Fruit fly (Drosophila melanogaster) whole organism, embryonic: Measurements from ENCODE around the gene CG5850.

Experiments used
- Abd-B ChIP-seq: fragments of 200-800 bp; sonication (Bioruptor generic); optimal IDR thresholded peaks from 2 replicates; lab custom pipeline; 2018; ENCODE audit warnings: missing biosample characterization, mild to moderate bottlenecking, missing genetic modification characterization, moderate library complexity
- CG11696 ChIP-seq: fragments of 200-800 bp; sonication (Bioruptor generic); IDR thresholded peaks from 2 replicates; pipeline ENCODE4 v1.3.6; 2022; ENCODE audit warnings: missing biosample characterization, missing genetic modification characterization
- CG11723 ChIP-seq: fragments of 200-800 bp; sonication (Bioruptor generic); optimal IDR thresholded peaks from 2 replicates; lab custom pipeline; 2017; ENCODE audit warnings: missing biosample characterization, mild to moderate bottlenecking, missing genetic modification characterization
- CG12236 ChIP-seq: fragments of 200-800 bp; sonication (Bioruptor generic); optimal IDR thresholded peaks from 2 replicates; lab custom pipeline; 2016; ENCODE audit warnings: missing biosample characterization, missing genetic modification characterization
- CG13123 ChIP-seq: fragments of 200-800 bp; sonication (Bioruptor generic); optimal IDR thresholded peaks from 2 replicates; lab custom pipeline; 2016; ENCODE audit warnings: missing biosample characterization, missing genetic modification characterization
- CG15601 ChIP-seq: fragments of 200-800 bp; sonication (Bioruptor generic); optimal IDR thresholded peaks from 3 replicates; lab custom pipeline; 2019; ENCODE audit warnings: missing biosample characterization, mild to moderate bottlenecking, missing genetic modification characterization, moderate library complexity
- CG17328 ChIP-seq: fragments of 200-800 bp; sonication (Bioruptor generic); IDR thresholded peaks from 2 replicates; pipeline ENCODE4 v1.3.6; 2022; ENCODE audit warnings: missing biosample characterization, missing genetic modification characterization
- CG17385 ChIP-seq: fragments of 200-800 bp; sonication (Bioruptor generic); optimal IDR thresholded peaks from 3 replicates; lab custom pipeline; 2018; ENCODE audit warnings: missing biosample characterization, mild to moderate bottlenecking, missing genetic modification characterization
- CG17829 ChIP-seq: fragments of 200-800 bp; optimal IDR thresholded peaks from 2 replicates; lab custom pipeline; 2019; ENCODE audit warnings: missing biosample characterization, mild to moderate bottlenecking, missing genetic modification characterization, moderate library complexity
- CG31365 ChIP-seq: fragments of 200-800 bp; sonication (Bioruptor generic); optimal IDR thresholded peaks from 2 replicates; lab custom pipeline; 2018; ENCODE audit warnings: missing biosample characterization, mild to moderate bottlenecking, missing genetic modification characterization
- CG34224 ChIP-seq: fragments of 200-800 bp; sonication (Bioruptor generic); IDR thresholded peaks from 3 replicates; pipeline ENCODE4 v1.3.6; 2022; ENCODE audit warnings: missing biosample characterization, missing genetic modification characterization; ENCODE audit not compliant: partially characterized antibody
- CG3847 ChIP-seq: fragments of 200-800 bp; sonication (Bioruptor generic); IDR thresholded peaks from 2 replicates; pipeline ENCODE4 v1.3.6; 2022; ENCODE audit warnings: missing biosample characterization, missing genetic modification characterization
- CG7745 ChIP-seq: fragments of 200-800 bp; sonication (Bioruptor generic); optimal IDR thresholded peaks from 2 replicates; lab custom pipeline; 2018; ENCODE audit warnings: missing biosample characterization, mild to moderate bottlenecking, missing genetic modification characterization, moderate library complexity
- CHES-1-like ChIP-seq: fragments of 200-800 bp; sonication (Bioruptor generic); optimal IDR thresholded peaks from 2 replicates; lab custom pipeline; 2016; ENCODE audit warnings: missing biosample characterization, missing genetic modification characterization
- CkIIα-i1 ChIP-seq: fragments of 200-800 bp; sonication (Bioruptor generic); IDR thresholded peaks from 2 replicates; pipeline ENCODE4 v1.3.6; 2022; ENCODE audit warnings: missing biosample characterization, missing genetic modification characterization
- D ChIP-seq, 2 experiments: fragments of 200-800 bp in 1 of 2; fragments of >200 bp in 1 of 2; sonication (Bioruptor generic) in 1 of 2; optimal IDR thresholded peaks; 2 replicates in 1 of 2; 3 replicates in 1 of 2; lab custom pipeline; 2017; ENCODE audit warnings: mild to moderate bottlenecking in 1 of 2, missing biosample characterization in 1 of 2, missing genetic modification characterization in 1 of 2, missing genetic modification reagents in 1 of 2
- Eip74EF ChIP-seq, 2 experiments: fragments of 200-800 bp in 1 of 2; fragments of >200 bp in 1 of 2; sonication (Bioruptor generic) in 1 of 2; optimal IDR thresholded peaks; 2 replicates each; lab custom pipeline; 2017 to 2019; ENCODE audit warnings: missing biosample characterization in 2 of 2, missing genetic modification characterization in 2 of 2, mild to moderate bottlenecking in 1 of 2, moderate library complexity in 1 of 2
- Ets97D ChIP-seq: fragments of 200-800 bp; sonication (Bioruptor generic); optimal IDR thresholded peaks from 3 replicates; lab custom pipeline; 2016; ENCODE audit warnings: missing biosample characterization, missing genetic modification characterization
- Gsc ChIP-seq: fragments of 200-800 bp; sonication (Bioruptor generic); IDR thresholded peaks from 2 replicates; pipeline ENCODE4 v1.3.6; 2022; ENCODE audit warnings: missing biosample characterization, missing genetic modification characterization
- Hr3 ChIP-seq: fragments of 200-800 bp; sonication (Bioruptor generic); optimal IDR thresholded peaks from 3 replicates; lab custom pipeline; 2016; ENCODE audit warnings: missing biosample characterization, missing genetic modification characterization
- MBD-R2 ChIP-seq: fragments of 200-800 bp; sonication (Bioruptor generic); IDR thresholded peaks from 2 replicates; pipeline ENCODE4 v1.3.6; 2022; ENCODE audit warnings: missing biosample characterization, missing genetic modification characterization
- Poxn ChIP-seq: fragments of 200-800 bp; sonication (Bioruptor generic); IDR thresholded peaks from 2 replicates; pipeline ENCODE4 v1.3.6; 2022; ENCODE audit warnings: missing biosample characterization, missing genetic modification characterization
- Ptx1 ChIP-seq: fragments of 200-800 bp; sonication (Bioruptor generic); IDR thresholded peaks from 2 replicates; pipeline ENCODE4 v1.3.6; 2022; ENCODE audit warnings: missing biosample characterization, missing genetic modification characterization
- Sin3A ChIP-seq: fragments of >200 bp; optimal IDR thresholded peaks from 2 replicates; lab custom pipeline; 2018
- Spps ChIP-seq: fragments of 200-800 bp; sonication (Bioruptor generic); optimal IDR thresholded peaks from 2 replicates; lab custom pipeline; 2018; ENCODE audit warnings: missing biosample characterization, mild to moderate bottlenecking, missing genetic modification characterization
- TFAM ChIP-seq: fragments of 200-800 bp; sonication (Bioruptor generic); optimal IDR thresholded peaks from 2 replicates; lab custom pipeline; 2017; ENCODE audit warnings: missing biosample characterization, missing genetic modification characterization, inconsistent platforms
- ap ChIP-seq: fragments of 200-800 bp; sonication (Bioruptor generic); IDR thresholded peaks from 2 replicates; pipeline ENCODE4 v1.3.6; 2022; ENCODE audit warnings: missing biosample characterization, missing genetic modification characterization
- ato ChIP-seq: fragments of 200-800 bp; sonication (Bioruptor generic); IDR thresholded peaks from 2 replicates; pipeline ENCODE4 v1.3.6; 2022; ENCODE audit warnings: missing biosample characterization, missing genetic modification characterization; ENCODE audit not compliant: partially characterized antibody
- bigmax ChIP-seq: fragments of 200-800 bp; sonication (Bioruptor generic); optimal IDR thresholded peaks from 2 replicates; lab custom pipeline; 2018; ENCODE audit warnings: missing biosample characterization, mild to moderate bottlenecking, missing genetic modification characterization
- bsh ChIP-seq, 2 experiments: fragments of 200-800 bp; sonication (Bioruptor generic); optimal IDR thresholded peaks; 2 replicates each; lab custom pipeline; 2017 to 2018; ENCODE audit warnings: mild to moderate bottlenecking in 2 of 2, missing biosample characterization in 2 of 2, missing genetic modification characterization in 2 of 2, moderate library complexity in 1 of 2
- chif ChIP-seq, 2 experiments: fragments of 200-800 bp; sonication (Bioruptor generic); optimal IDR thresholded peaks; 3 replicates each; lab custom pipeline; 2016; ENCODE audit warnings: missing biosample characterization in 2 of 2, missing genetic modification characterization in 2 of 2
- dm ChIP-seq: fragments of 200-800 bp; sonication (Bioruptor generic); optimal IDR thresholded peaks from 3 replicates; lab custom pipeline; 2016; ENCODE audit warnings: missing biosample characterization, missing genetic modification characterization
- fd64A ChIP-seq: fragments of 200-800 bp; sonication (Bioruptor generic); optimal IDR thresholded peaks from 3 replicates; lab custom pipeline; 2018; ENCODE audit warnings: missing biosample characterization, mild to moderate bottlenecking, missing genetic modification characterization
- fu2 ChIP-seq: fragments of 200-800 bp; sonication (Bioruptor generic); optimal IDR thresholded peaks from 2 replicates; lab custom pipeline; 2016; ENCODE audit warnings: missing biosample characterization, missing genetic modification characterization
- gce ChIP-seq: fragments of 200-800 bp; sonication (Bioruptor generic); IDR thresholded peaks from 3 replicates; pipeline ENCODE4 v1.3.6; 2022; ENCODE audit warnings: missing biosample characterization, missing genetic modification characterization
- jing ChIP-seq: fragments of 200-800 bp; sonication (Bioruptor generic); optimal IDR thresholded peaks from 2 replicates; lab custom pipeline; 2018; ENCODE audit warnings: missing biosample characterization, mild to moderate bottlenecking, missing genetic modification characterization
- nerfin-2 ChIP-seq: fragments of 200-800 bp; sonication (Bioruptor generic); IDR thresholded peaks from 2 replicates; pipeline ENCODE4 v1.3.6; 2022; ENCODE audit warnings: missing biosample characterization, missing genetic modification characterization; ENCODE audit not compliant: partially characterized antibody
- nmo ChIP-seq: fragments of 200-800 bp; sonication (Bioruptor generic); optimal IDR thresholded peaks from 2 replicates; lab custom pipeline; 2018; ENCODE audit warnings: missing biosample characterization, mild to moderate bottlenecking, missing genetic modification characterization, moderate library complexity
- pita ChIP-seq: fragments of 200-800 bp; sonication (Bioruptor generic); optimal IDR thresholded peaks from 2 replicates; lab custom pipeline; 2017; ENCODE audit warnings: missing biosample characterization, mild to moderate bottlenecking, missing genetic modification characterization
- pnt ChIP-seq: fragments of 200-800 bp; sonication (Bioruptor generic); optimal IDR thresholded peaks from 3 replicates; lab custom pipeline; 2016; ENCODE audit warnings: missing biosample characterization, missing genetic modification characterization
- pros ChIP-seq: fragments of 200-800 bp; sonication (Bioruptor generic); optimal IDR thresholded peaks from 3 replicates; lab custom pipeline; 2019; ENCODE audit warnings: missing biosample characterization, mild to moderate bottlenecking, missing genetic modification characterization, moderate library complexity
- shn ChIP-seq: fragments of 200-800 bp; sonication (Bioruptor generic); optimal IDR thresholded peaks from 3 replicates; lab custom pipeline; 2016; ENCODE audit warnings: missing biosample characterization, missing genetic modification characterization
- sob ChIP-seq: fragments of 200-800 bp; sonication (Bioruptor generic); IDR thresholded peaks from 2 replicates; pipeline ENCODE4 v1.3.6; 2022; ENCODE audit warnings: missing biosample characterization, missing genetic modification characterization
- tap ChIP-seq: fragments of 200-800 bp; optimal IDR thresholded peaks from 3 replicates; lab custom pipeline; 2019; ENCODE audit warnings: missing biosample characterization, mild to moderate bottlenecking, missing genetic modification characterization, moderate library complexity
- tin ChIP-seq: fragments of 200-800 bp; sonication (Bioruptor generic); optimal IDR thresholded peaks from 3 replicates; lab custom pipeline; 2016; ENCODE audit warnings: missing biosample characterization, missing genetic modification characterization
- tup ChIP-seq: fragments of 200-800 bp; sonication (Bioruptor generic); optimal IDR thresholded peaks from 2 replicates; lab custom pipeline; 2016; ENCODE audit warnings: missing biosample characterization, mild to moderate bottlenecking, missing genetic modification characterization, moderate library complexity
- unc-4 ChIP-seq: fragments of 200-800 bp; sonication (Bioruptor generic); IDR thresholded peaks from 2 replicates; pipeline ENCODE4 v1.3.6; 2022; ENCODE audit warnings: missing biosample characterization, missing genetic modification characterization; ENCODE audit not compliant: partially characterized antibody
- unpg ChIP-seq: fragments of 200-800 bp; sonication (Bioruptor generic); optimal IDR thresholded peaks from 3 replicates; lab custom pipeline; 2018; ENCODE audit warnings: missing biosample characterization, mild to moderate bottlenecking, missing genetic modification characterization, moderate library complexity

The CG5850 gene

dm6 chr2L:9986402-9987350, 22.9 kb upstream of the CG5850 start (continued):
- TF ChIP-seq Spps (tag; lab: Kevin White, UChicago), result peak; percentile 50
- peak; percentile 28 for TF ChIP-seq CG17385 (GFP tag; lab: Kevin White, UChicago)
- no peak for TF ChIP-seq Poxn
- peak; percentile 18 for TF ChIP-seq CG15601 (tag; lab: Kevin White, UChicago)
- TF ChIP-seq Gsc (GFP tag; lab: Robert Waterston, UW), result no peak
- no peak for TF ChIP-seq bigmax (GFP tag; lab: Kevin White, UChicago)
- TF ChIP-seq dm (GFP tag; lab: Kevin White, UChicago), result no peak
- TF ChIP-seq pnt (GFP tag; lab: Kevin White, UChicago), result no peak
- TF ChIP-seq Eip74EF (GFP tag; optimal IDR thresholded peaks at IDR 0.05; lab: Kevin White, UChicago), result no peak
- TF ChIP-seq CG13123 (GFP tag; lab: Kevin White, UChicago), result no peak
- peak; percentile 78 for TF ChIP-seq Ptx1 (GFP tag; lab: Robert Waterston, UW)
- no peak for TF ChIP-seq Sin3A (lab: Kevin White, UChicago)
- peak; percentile 11 to 31 for TF ChIP-seq chif (GFP tag; optimal IDR thresholded peaks at IDR 0.05; lab: Kevin White, UChicago)
- TF ChIP-seq CG7745 (tag; lab: Kevin White, UChicago), result no peak
- peak; percentile 58 for TF ChIP-seq tap (tag; lab: Kevin White, UChicago)
- peak; percentile 79 to 83 for TF ChIP-seq bsh (GFP tag; optimal IDR thresholded peaks at IDR 0.05; lab: Kevin White, UChicago)
- TF ChIP-seq nerfin-2, result no peak
- TF ChIP-seq CG3847, result peak; percentile 32; the same call in 1 of the 2 replicates
- TF ChIP-seq tup (GFP tag; lab: Kevin White, UChicago), result no peak
- TF ChIP-seq ato (GFP tag; lab: Robert Waterston, UW), result no peak
- no peak for TF ChIP-seq CkIIα-i1 (GFP tag; lab: Robert Waterston, UW)
- TF ChIP-seq unpg (GFP tag; lab: Kevin White, UChicago), result peak; percentile 50
- TF ChIP-seq CG11723, result no peak
- TF ChIP-seq sob (GFP tag; lab: Robert Waterston, UW), result peak; percentile 17; the same call in 1 of the 2 replicates
- TF ChIP-seq tin (GFP tag; lab: Kevin White, UChicago), result peak; percentile 39
- peak; percentile 65 for TF ChIP-seq CG17829
- TF ChIP-seq gce (GFP tag; lab: Robert Waterston, UW), result peak; percentile 77; the same call in 2 of the 3 replicates
- TF ChIP-seq CG17328, result peak; percentile 73
- TF ChIP-seq Abd-B (GFP tag; lab: Kevin White, UChicago), result peak; percentile 21
- TF ChIP-seq CG11696 (GFP tag; lab: Robert Waterston, UW), result no peak
- no peak for TF ChIP-seq fu2
- TF ChIP-seq fd64A (GFP tag; lab: Kevin White, UChicago), result peak; percentile 39
- no peak for TF ChIP-seq Ets97D (GFP tag; lab: Kevin White, UChicago)
- peak; percentile 3 for TF ChIP-seq Hr3
- TF ChIP-seq nmo, result peak; percentile 76
- TF ChIP-seq jing, result peak; percentile 65
- TF ChIP-seq CG34224 (GFP tag; lab: Robert Waterston, UW), result no peak
- no peak for TF ChIP-seq MBD-R2
- no peak for TF ChIP-seq CG12236 (GFP tag; lab: Kevin White, UChicago)
- peak; percentile 33; the same call in 1 of the 2 replicates for TF ChIP-seq ap (GFP tag; lab: Robert Waterston, UW)
- TF ChIP-seq unc-4 (GFP tag; lab: Robert Waterston, UW), result no peak
- TF ChIP-seq pros (GFP tag; lab: Kevin White, UChicago), result peak; percentile 81
- peak; percentile 6 for TF ChIP-seq shn (GFP tag; lab: Kevin White, UChicago)
- no peak for TF ChIP-seq CHES-1-like (GFP tag; lab: Kevin White, UChicago)
- TF ChIP-seq CG31365 (tag; lab: Kevin White, UChicago), result no peak
- no peak for TF ChIP-seq D (optimal IDR thresholded peaks at IDR 0.05; lab: Kevin White, UChicago)
- TF ChIP-seq D (GFP tag; optimal IDR thresholded peaks at IDR 0.05; lab: Kevin White, UChicago), result peak; percentile 67
- TF ChIP-seq pita (GFP tag; lab: Kevin White, UChicago), result no peak
- TF ChIP-seq TFAM (GFP tag; lab: Kevin White, UChicago), result no peak
